Fruit fly (Drosophila melanogaster) whole organism, embryonic: ENCODE results near the gene dlg1.

Experiments
- CG11085 ChIP-seq: fragments of 200-800 bp; sonication (Bioruptor generic); IDR thresholded peaks from 2 replicates; pipeline ENCODE4 v1.3.6; 2022; ENCODE audit warnings: missing biosample characterization, missing genetic modification characterization
- CG13894 ChIP-seq: fragments of 200-800 bp; sonication (Bioruptor generic); optimal IDR thresholded peaks from 3 replicates; lab custom pipeline; 2018; ENCODE audit warnings: missing biosample characterization, mild to moderate bottlenecking, missing genetic modification characterization, moderate library complexity
- CG30403 ChIP-seq: fragments of 200-800 bp; sonication (Bioruptor generic); optimal IDR thresholded peaks from 3 replicates; lab custom pipeline; 2016; ENCODE audit warnings: missing biosample characterization, missing genetic modification characterization
- CG6854 ChIP-seq: fragments of 200-800 bp; sonication (Bioruptor generic); optimal IDR thresholded peaks from 3 replicates; lab custom pipeline; 2017; ENCODE audit warnings: missing biosample characterization, mild to moderate bottlenecking, missing genetic modification characterization
- D19B ChIP-seq: fragments of 200-800 bp; sonication (Bioruptor generic); optimal IDR thresholded peaks from 2 replicates; lab custom pipeline; 2017; ENCODE audit warnings: missing biosample characterization, mild to moderate bottlenecking, missing genetic modification characterization
- Dll ChIP-seq: fragments of 200-800 bp; sonication (Bioruptor generic); IDR thresholded peaks from 4 replicates; pipeline ENCODE4 v1.3.6; 2022; ENCODE audit warnings: missing biosample characterization, missing genetic modification characterization; ENCODE audit not compliant: partially characterized antibody
- chinmo ChIP-seq: fragments of 200-800 bp; sonication (Bioruptor generic); IDR thresholded peaks from 4 replicates; pipeline ENCODE4 v1.3.6; 2022; ENCODE audit warnings: missing biosample characterization, missing genetic modification characterization; ENCODE audit not compliant: partially characterized antibody
- twi ChIP-seq: fragments of 200-800 bp; optimal IDR thresholded peaks from 2 replicates; lab custom pipeline; 2019; ENCODE audit warnings: missing biosample characterization, mild to moderate bottlenecking, missing genetic modification characterization, moderate library complexity

DNA sequence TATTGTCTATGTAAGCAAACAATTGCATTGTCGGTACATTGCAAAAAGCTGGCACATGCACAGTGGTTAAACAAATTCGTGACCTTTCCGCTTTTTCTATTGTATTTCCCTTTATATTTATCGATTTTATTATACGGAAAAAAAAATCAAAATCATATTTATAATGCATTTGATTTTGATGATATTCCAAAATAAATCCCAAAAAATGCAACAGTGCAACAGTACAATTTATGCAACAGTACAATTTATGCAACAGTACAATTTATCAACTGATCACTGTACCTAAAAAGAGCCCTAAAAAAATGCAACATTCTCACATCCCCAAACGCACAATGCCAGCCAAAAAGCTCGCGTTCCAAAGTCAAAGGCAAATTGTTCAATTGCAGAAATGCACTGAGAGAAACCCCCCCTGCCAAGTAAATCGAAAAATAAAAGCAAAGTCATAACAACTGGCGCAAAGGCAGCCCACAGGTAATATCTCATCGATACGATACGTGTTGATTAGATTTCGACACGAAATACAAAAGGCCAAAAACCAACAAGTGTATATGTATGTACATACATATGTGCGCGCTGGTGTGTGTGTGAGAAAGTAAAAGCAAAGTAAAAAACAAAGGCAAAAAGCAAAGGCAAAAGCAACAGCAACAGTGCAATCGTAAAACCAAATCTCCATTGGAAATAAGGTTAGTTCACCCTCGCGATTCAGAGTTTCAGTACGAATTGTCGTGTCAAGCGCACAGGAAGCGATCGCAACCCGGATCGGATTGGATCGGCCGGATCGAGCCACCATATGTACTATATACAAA is 72.6 kb downstream of the dlg1 start, which contains the start of gene Sk1:
- TF ChIP-seq CG11085 (GFP tag; lab: Robert Waterston, UW) (no peak), CG30403 (GFP tag; lab: Kevin White, UChicago) (no peak), twi (tag; lab: Kevin White, UChicago) (no peak), chinmo (GFP tag; lab: Robert Waterston, UW) (0 out of 4 replicates have a peak, but pooled peaks have one; percentile 33), D19B (GFP tag; lab: Kevin White, UChicago) (no peak), Dll (GFP tag; lab: Robert Waterston, UW) (no peak), CG13894 (tag; lab: Kevin White, UChicago) (peak; percentile 22), CG6854 (no peak)
